Worm (Caenorhabditis elegans) whole organism, late embryonic: ENCODE data around the gene T01H3.5.

Experiments
- Y22D7AL.16 ChIP-seq: sonication (generic microtip); optimal IDR thresholded peaks from 2 replicates; lab custom pipeline; 2016; ENCODE audit warnings: missing genetic modification characterization, missing compliant biosample characterization
- ama-1 ChIP-seq: fragments of 150-350 bp; optimal IDR thresholded peaks from 2 replicates; lab custom pipeline; 2014
- ceh-14 ChIP-seq: sonication (generic microtip); optimal IDR thresholded peaks from 2 replicates; lab custom pipeline; 2016; ENCODE audit warnings: missing genotype, missing genetic modification characterization, missing compliant biosample characterization
- ceh-9 ChIP-seq: sonication (generic microtip); optimal IDR thresholded peaks from 2 replicates; lab custom pipeline; 2016; ENCODE audit warnings: mild to moderate bottlenecking, missing genetic modification characterization, inconsistent platforms, missing compliant biosample characterization
- eyg-1 ChIP-seq: sonication (generic microtip); optimal IDR thresholded peaks from 2 replicates; lab custom pipeline; 2016; ENCODE audit warnings: missing genotype, missing genetic modification characterization, missing compliant biosample characterization
- gmeb-2 ChIP-seq: sonication (generic microtip); optimal IDR thresholded peaks from 2 replicates; lab custom pipeline; 2016; ENCODE audit warnings: missing genetic modification characterization, inconsistent platforms, missing compliant biosample characterization
- hlh-6 ChIP-seq: sonication (generic microtip); optimal IDR thresholded peaks from 2 replicates; lab custom pipeline; 2016; ENCODE audit warnings: missing genotype, missing genetic modification characterization, missing compliant biosample characterization
- mec-3 ChIP-seq: sonication (generic microtip); optimal IDR thresholded peaks from 2 replicates; lab custom pipeline; 2016; ENCODE audit warnings: borderline replicate concordance, missing genetic modification characterization, missing compliant biosample characterization
- nfya-1 ChIP-seq: sonication (generic microtip); optimal IDR thresholded peaks from 2 replicates; lab custom pipeline; 2017; ENCODE audit warnings: missing genetic modification characterization, mild to moderate bottlenecking, missing compliant biosample characterization, antibody characterized with exemption, moderate library complexity
- pha-4 ChIP-seq: fragments of 150-350 bp; optimal IDR thresholded peaks from 2 replicates; lab custom pipeline; 2018; ENCODE audit warnings: missing biosample characterization, missing genetic modification reagents, missing genetic modification characterization
- pqm-1 ChIP-seq: sonication (generic microtip); optimal IDR thresholded peaks from 2 replicates; lab custom pipeline; 2016; ENCODE audit warnings: missing genetic modification characterization, missing compliant biosample characterization
- sox-2 ChIP-seq: fragments of 200-800 bp; sonication (Bioruptor generic); IDR thresholded peaks from 2 replicates; pipeline ENCODE4 v1.3.6; 2022; ENCODE audit warnings: missing genetic modification reagents, missing genetic modification characterization, missing compliant biosample characterization
- unc-42 ChIP-seq: sonication (generic microtip); optimal IDR thresholded peaks from 2 replicates; lab custom pipeline; 2016; ENCODE audit warnings: missing genotype, missing genetic modification characterization, missing compliant biosample characterization
- unc-86 ChIP-seq: sonication (generic microtip); optimal IDR thresholded peaks from 2 replicates; lab custom pipeline; 2016; ENCODE audit warnings: missing genetic modification characterization, missing compliant biosample characterization

ce11 chrII:7870062-7870461, 9.4 kb upstream of the T01H3.5 start, which contains the start of gene ztf-17:
- TF ChIP-seq ama-1 (lab: Kevin White, UChicago) (no peak), Y22D7AL.16 (tag; lab: Kevin White, UChicago) (no peak), gmeb-2 (tag; lab: Kevin White, UChicago) (no peak), pqm-1 (tag; lab: Kevin White, UChicago) (no peak), pha-4 (no peak), unc-86 (tag; lab: Kevin White, UChicago) (no peak), ceh-14 (no peak), unc-42 (tag; lab: Kevin White, UChicago) (no peak), sox-2 (no peak), hlh-6 (no peak), ceh-9 (tag; lab: Kevin White, UChicago) (no peak), nfya-1 (tag; lab: Kevin White, UChicago) (no peak), eyg-1 (no peak), mec-3 (no peak)
